Worm (Caenorhabditis elegans): Measurements from ENCODE around the gene clec-257.

Gene clec-257

ce11 chrV:18772761-18773160 is at the start of gene clec-257:
Gene clec-257 (plus strand): TSS chrV:18773061.
- TF ChIP-seq pqm-1 (tag; optimal IDR thresholded peaks at IDR 0.05) (no peak), zip-11 (GFP tag; IDR thresholded peaks at IDR 0.05) (no peak), ctbp-1 (GFP tag; IDR thresholded peaks at IDR 0.05) (no peak), hlh-11 (tag; optimal IDR thresholded peaks at IDR 0.05) (no peak), jun-1 (tag; optimal IDR thresholded peaks at IDR 0.05) (no peak), nhr-6 (tag; optimal IDR thresholded peaks at IDR 0.05) (no peak), rbr-2 (tag; optimal IDR thresholded peaks at IDR 0.05) (no peak), zfp-3 (GFP tag; conservative IDR thresholded peaks at IDR 0.05) (no peak), nhr-25 (tag; optimal IDR thresholded peaks at IDR 0.05; ENCODE audit: borderline replicate concordance, insufficient read depth) (no peak), mdt-29 (GFP tag; IDR thresholded peaks at IDR 0.05) (no peak), unc-39 (tag; optimal IDR thresholded peaks at IDR 0.05) (no peak), daf-8 (GFP tag; IDR thresholded peaks at IDR 0.05) (no peak), daf-12 (tag; optimal IDR thresholded peaks at IDR 0.05) (no peak), F37D6.2 (tag; optimal IDR thresholded peaks at IDR 0.05) (no peak), mep-1 (tag; optimal IDR thresholded peaks at IDR 0.05) (no peak), lin-15B (tag; optimal IDR thresholded peaks at IDR 0.05) (no peak)

DNA sequence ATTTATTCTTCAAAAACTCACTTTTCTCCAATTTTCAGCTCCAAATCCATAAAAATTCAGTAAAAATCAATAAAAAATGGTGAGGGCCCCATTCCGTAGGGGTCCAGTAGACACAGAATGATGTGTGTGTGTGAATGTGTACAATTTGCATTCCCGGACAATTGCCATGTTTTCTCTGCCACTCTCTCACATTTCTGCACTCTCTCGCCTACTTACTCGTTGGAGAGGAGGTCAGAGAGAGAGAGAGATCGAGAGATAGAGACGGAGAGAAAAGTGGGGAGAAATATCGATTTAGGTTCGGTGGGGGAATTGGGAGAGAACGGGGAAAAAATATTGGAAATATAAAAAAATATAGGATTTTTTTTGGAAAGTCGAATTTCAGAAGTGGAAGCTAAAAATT is 49.3 kb upstream of the clec-257 start:
- TF ChIP-seq nhr-10 (tag; optimal IDR thresholded peaks at IDR 0.05), result no peak
- TF ChIP-seq php-3 (GFP tag; IDR thresholded peaks at IDR 0.05), result no peak
- no peak for TF ChIP-seq zip-2 (tag; optimal IDR thresholded peaks at IDR 0.05)
- no peak for TF ChIP-seq spr-1 (tag; optimal IDR thresholded peaks at IDR 0.05)
- TF ChIP-seq pha-4 (GFP tag; IDR thresholded peaks at IDR 0.05), result no peak
- TF ChIP-seq pha-4 (tag; optimal IDR thresholded peaks at IDR 0.05), result peak; percentile 79
- TF ChIP-seq hlh-30 (tag; optimal IDR thresholded peaks at IDR 0.05; ENCODE audit: insufficient read depth), result peak; percentile 80
- TF ChIP-seq vab-7 (GFP tag; IDR thresholded peaks at IDR 0.05), result no peak
- TF ChIP-seq ceh-20 (GFP tag; IDR thresholded peaks at IDR 0.05), result no peak
- no peak for TF ChIP-seq zag-1 (tag; optimal IDR thresholded peaks at IDR 0.05)
- TF ChIP-seq aha-1 (tag), result peak; percentile 97
- no peak for TF ChIP-seq ceh-44 (GFP tag; IDR thresholded peaks at IDR 0.05)
- no peak for TF ChIP-seq egl-43 (GFP tag; IDR thresholded peaks at IDR 0.05)
- no peak for TF ChIP-seq aly-2 (tag; optimal IDR thresholded peaks at IDR 0.05)
- TF ChIP-seq dmd-9 (GFP tag; IDR thresholded peaks at IDR 0.05), result no peak
- TF ChIP-seq snpc-4 (tag; optimal IDR thresholded peaks at IDR 0.05), result peak; percentile 47
- no peak for TF ChIP-seq arid-1 (GFP tag; conservative IDR thresholded peaks at IDR 0.05)
- TF ChIP-seq unc-39 (tag; optimal IDR thresholded peaks at IDR 0.05), result no peak
- no peak for TF ChIP-seq daf-19 (GFP tag; conservative IDR thresholded peaks at IDR 0.05)
- no peak for TF ChIP-seq daf-16 (GFP tag; optimal IDR thresholded peaks at IDR 0.05)
- peak; percentile 89 for TF ChIP-seq daf-16 (tag; optimal IDR thresholded peaks at IDR 0.05)
- no peak for TF ChIP-seq ztf-7 (tag; optimal IDR thresholded peaks at IDR 0.05)
- peak; percentile 54 for TF ChIP-seq nhr-11 (tag; optimal IDR thresholded peaks at IDR 0.05)
- no peak for TF ChIP-seq unc-62 (GFP tag; optimal IDR thresholded peaks at IDR 0.05 in 1 of 2)
- TF ChIP-seq unc-62 (tag; optimal IDR thresholded peaks at IDR 0.05), result no peak
- no peak for TF ChIP-seq zfp-3 (GFP tag; conservative IDR thresholded peaks at IDR 0.05)
- no peak for TF ChIP-seq daf-8 (GFP tag; IDR thresholded peaks at IDR 0.05)
- TF ChIP-seq nhr-77 (tag; optimal IDR thresholded peaks at IDR 0.05), result peak; percentile 72
- TF ChIP-seq hlh-11 (tag; optimal IDR thresholded peaks at IDR 0.05), result no peak
- peak; percentile 82 for TF ChIP-seq F37D6.2 (tag; optimal IDR thresholded peaks at IDR 0.05)
- no peak for TF ChIP-seq set-16 (GFP tag; IDR thresholded peaks at IDR 0.05)
- peak; percentile 95 for TF ChIP-seq nhr-6 (tag; optimal IDR thresholded peaks at IDR 0.05)
- peak; percentile 57 for TF ChIP-seq hmg-1.1 (GFP tag; IDR thresholded peaks at IDR 0.05)
- TF ChIP-seq skn-1 (tag; optimal IDR thresholded peaks at IDR 0.05), result no peak
- TF ChIP-seq ctbp-1 (GFP tag; IDR thresholded peaks at IDR 0.05), result no peak
- TF ChIP-seq attf-4 (tag; optimal IDR thresholded peaks at IDR 0.05), result peak; percentile 24
- no peak for TF ChIP-seq ceh-82 (tag; optimal IDR thresholded peaks at IDR 0.05)
- peak; percentile 28 for TF ChIP-seq jun-1 (tag; optimal IDR thresholded peaks at IDR 0.05)
- TF ChIP-seq duxl-1 (tag; optimal IDR thresholded peaks at IDR 0.05; ENCODE audit: poor library complexity), result peak; percentile 99
- peak; percentile 96 for TF ChIP-seq dve-1 (tag; optimal IDR thresholded peaks at IDR 0.05; ENCODE audit: insufficient read depth)
- no peak for TF ChIP-seq lin-39 (tag; optimal IDR thresholded peaks at IDR 0.05)
- no peak for TF ChIP-seq mes-2 (tag; optimal IDR thresholded peaks at IDR 0.05; ENCODE audit: poor library complexity, severe bottlenecking)
- TF ChIP-seq zfp-2 (tag; optimal IDR thresholded peaks at IDR 0.05), result no peak

Measured in whole organism, L4 larva.